Fruit fly (Drosophila melanogaster) whole organism, embryonic: Measurements from ENCODE around the gene CG10376.

Experiments
- Antp ChIP-seq: fragments of 200-800 bp; sonication (Bioruptor generic); optimal IDR thresholded peaks from 3 replicates; lab custom pipeline; 2016; ENCODE audit warnings: missing biosample characterization, missing genetic modification characterization
- Bgb ChIP-seq: fragments of 200-800 bp; sonication (Bioruptor generic); IDR thresholded peaks from 2 replicates; pipeline ENCODE4 v1.3.6; 2022; ENCODE audit warnings: missing biosample characterization, missing genetic modification characterization; ENCODE audit not compliant: partially characterized antibody
- CG10462 ChIP-seq: fragments of 200-800 bp; sonication (Bioruptor generic); optimal IDR thresholded peaks from 2 replicates; lab custom pipeline; 2016; ENCODE audit warnings: missing biosample characterization, missing genetic modification characterization
- CG12155 ChIP-seq: fragments of 200-800 bp; sonication (Bioruptor generic); optimal IDR thresholded peaks from 3 replicates; lab custom pipeline; 2016; ENCODE audit warnings: missing biosample characterization, missing genetic modification characterization
- CG12659 ChIP-seq: fragments of 200-800 bp; sonication (Bioruptor generic); optimal IDR thresholded peaks from 3 replicates; lab custom pipeline; 2017; ENCODE audit warnings: mild to moderate bottlenecking, missing biosample characterization, missing genetic modification reagents, missing genetic modification characterization
- CG12942 ChIP-seq: fragments of 200-800 bp; sonication (Bioruptor generic); optimal IDR thresholded peaks from 3 replicates; lab custom pipeline; 2016; ENCODE audit warnings: missing biosample characterization, missing genetic modification characterization
- CG13775 ChIP-seq: fragments of 200-800 bp; sonication (Bioruptor generic); optimal IDR thresholded peaks from 3 replicates; lab custom pipeline; 2017; ENCODE audit warnings: missing biosample characterization, mild to moderate bottlenecking, missing genetic modification characterization
- CG14014 ChIP-seq: fragments of 200-800 bp; sonication (Bioruptor generic); IDR thresholded peaks from 2 replicates; pipeline ENCODE4 v1.3.6; 2022; ENCODE audit warnings: missing biosample characterization, missing genetic modification characterization
- CG16813 ChIP-seq: fragments of 200-800 bp; sonication (Bioruptor generic); IDR thresholded peaks from 3 replicates; pipeline ENCODE4 v1.3.6; 2022; ENCODE audit warnings: missing biosample characterization, missing genetic modification characterization; ENCODE audit not compliant: partially characterized antibody
- CG16815 ChIP-seq: fragments of 200-800 bp; sonication (Bioruptor generic); optimal IDR thresholded peaks from 3 replicates; lab custom pipeline; 2017; ENCODE audit warnings: missing biosample characterization, mild to moderate bottlenecking, missing genetic modification characterization
- CG17568 ChIP-seq: fragments of 200-800 bp; sonication (Bioruptor generic); optimal IDR thresholded peaks from 2 replicates; lab custom pipeline; 2018; ENCODE audit warnings: missing biosample characterization, mild to moderate bottlenecking, missing genetic modification characterization, moderate library complexity
- CG31224 ChIP-seq: fragments of 200-800 bp; sonication (Bioruptor generic); IDR thresholded peaks from 2 replicates; pipeline ENCODE4 v1.3.6; 2022; ENCODE audit warnings: missing biosample characterization, missing genetic modification characterization
- CG31441 ChIP-seq: fragments of 200-800 bp; sonication (Bioruptor generic); IDR thresholded peaks from 2 replicates; pipeline ENCODE4 v1.3.6; 2022; ENCODE audit warnings: missing biosample characterization, missing genetic modification characterization
- CG33213 ChIP-seq: fragments of 200-800 bp; sonication (Bioruptor generic); optimal IDR thresholded peaks from 3 replicates; lab custom pipeline; 2016; ENCODE audit warnings: missing biosample characterization, missing genetic modification characterization
- CG3847 ChIP-seq: fragments of 200-800 bp; sonication (Bioruptor generic); IDR thresholded peaks from 2 replicates; pipeline ENCODE4 v1.3.6; 2022; ENCODE audit warnings: missing biosample characterization, missing genetic modification characterization
- CG42726 ChIP-seq: fragments of 200-800 bp; sonication (Bioruptor generic); IDR thresholded peaks from 2 replicates; pipeline ENCODE4 v1.3.6; 2022; ENCODE audit warnings: missing biosample characterization, missing genetic modification characterization; ENCODE audit not compliant: partially characterized antibody
- CG43689 ChIP-seq: fragments of 200-800 bp; sonication (Bioruptor generic); IDR thresholded peaks from 2 replicates; pipeline ENCODE4 v1.3.6; 2022; ENCODE audit warnings: missing biosample characterization, missing genetic modification characterization
- CG4707 ChIP-seq: fragments of 200-800 bp; sonication (Bioruptor generic); optimal IDR thresholded peaks from 2 replicates; lab custom pipeline; 2018; ENCODE audit warnings: missing biosample characterization, mild to moderate bottlenecking, missing genetic modification characterization, moderate library complexity
- CG5245 ChIP-seq: fragments of 200-800 bp; sonication (Bioruptor generic); optimal IDR thresholded peaks from 3 replicates; lab custom pipeline; 2016; ENCODE audit warnings: missing biosample characterization, missing genetic modification characterization
- CG6791 ChIP-seq: fragments of 200-800 bp; sonication (Bioruptor generic); IDR thresholded peaks from 3 replicates; pipeline ENCODE4 v1.3.6; 2022; ENCODE audit warnings: missing biosample characterization, missing genetic modification characterization; ENCODE audit not compliant: partially characterized antibody
- CG8290 ChIP-seq, 3 experiments: fragments of 200-800 bp; sonication (Bioruptor generic); optimal IDR thresholded peaks; 2 replicates each; lab custom pipeline; 2016 to 2019; ENCODE audit warnings: missing biosample characterization in 3 of 3, missing genetic modification characterization in 3 of 3, mild to moderate bottlenecking in 2 of 3, moderate library complexity in 1 of 3
- CG9727 ChIP-seq: fragments of 200-800 bp; sonication (Bioruptor generic); optimal IDR thresholded peaks from 3 replicates; lab custom pipeline; 2017; ENCODE audit warnings: missing biosample characterization, mild to moderate bottlenecking, missing genetic modification characterization
- CG9932 ChIP-seq: fragments of 200-800 bp; sonication (Bioruptor generic); IDR thresholded peaks from 2 replicates; pipeline ENCODE4 v1.3.6; 2022; ENCODE audit warnings: missing biosample characterization, missing genetic modification characterization
- CoRest ChIP-seq: fragments of 200-800 bp; sonication (Bioruptor generic); optimal IDR thresholded peaks from 3 replicates; lab custom pipeline; 2018; ENCODE audit warnings: missing biosample characterization, mild to moderate bottlenecking, missing genetic modification characterization, moderate library complexity
- D ChIP-seq, 2 experiments: fragments of 200-800 bp in 1 of 2; fragments of >200 bp in 1 of 2; sonication (Bioruptor generic) in 1 of 2; optimal IDR thresholded peaks; 2 replicates in 1 of 2; 3 replicates in 1 of 2; lab custom pipeline; 2017; ENCODE audit warnings: mild to moderate bottlenecking in 1 of 2, missing biosample characterization in 1 of 2, missing genetic modification characterization in 1 of 2, missing genetic modification reagents in 1 of 2
- Ets65A ChIP-seq: fragments of 200-800 bp; sonication (Bioruptor generic); peaks from one replicate; lab custom pipeline; 2016; ENCODE audit warnings: missing biosample characterization, missing genetic modification characterization
- Lhr ChIP-seq: fragments of 200-800 bp; sonication (Bioruptor generic); optimal IDR thresholded peaks from 3 replicates; lab custom pipeline; 2017; ENCODE audit warnings: mild to moderate bottlenecking, missing biosample characterization, missing genetic modification reagents, missing genetic modification characterization
- Max ChIP-seq: fragments of 200-800 bp; sonication (Bioruptor generic); optimal IDR thresholded peaks from 2 replicates; lab custom pipeline; 2016; ENCODE audit warnings: missing biosample characterization, mild to moderate bottlenecking, missing genetic modification characterization
- Myb ChIP-seq: fragments of 200-800 bp; sonication (Bioruptor generic); optimal IDR thresholded peaks from 2 replicates; lab custom pipeline; 2016; ENCODE audit warnings: missing biosample characterization, missing genetic modification characterization
- Sin3A ChIP-seq: fragments of >200 bp; optimal IDR thresholded peaks from 2 replicates; lab custom pipeline; 2018
- Xrp1 ChIP-seq: fragments of 200-800 bp; sonication (Bioruptor generic); IDR thresholded peaks from 2 replicates; pipeline ENCODE4 v1.3.6; 2022; ENCODE audit warnings: missing biosample characterization, missing genetic modification characterization
- ab ChIP-seq: fragments of 200-800 bp; sonication (Bioruptor generic); optimal IDR thresholded peaks from 2 replicates; lab custom pipeline; 2016; ENCODE audit warnings: missing biosample characterization, missing genetic modification characterization
- amos ChIP-seq: fragments of 200-800 bp; sonication (Bioruptor generic); IDR thresholded peaks from 2 replicates; pipeline ENCODE4 v1.3.6; 2022; ENCODE audit warnings: missing biosample characterization, missing genetic modification characterization; ENCODE audit not compliant: partially characterized antibody
- aop ChIP-seq: fragments of 200-800 bp; sonication (Bioruptor generic); IDR thresholded peaks from 2 replicates; pipeline ENCODE4 v1.3.6; 2022; ENCODE audit warnings: missing biosample characterization, missing genetic modification characterization
- ase ChIP-seq: fragments of 200-800 bp; sonication (Bioruptor generic); IDR thresholded peaks from 3 replicates; pipeline ENCODE4 v1.3.6; 2022; ENCODE audit warnings: missing biosample characterization, missing genetic modification characterization
- bigmax ChIP-seq: fragments of 200-800 bp; sonication (Bioruptor generic); optimal IDR thresholded peaks from 2 replicates; lab custom pipeline; 2018; ENCODE audit warnings: missing biosample characterization, mild to moderate bottlenecking, missing genetic modification characterization
- bowl ChIP-seq: fragments of 200-800 bp; sonication (Bioruptor generic); IDR thresholded peaks from 2 replicates; pipeline ENCODE4 v1.3.6; 2022; ENCODE audit warnings: missing biosample characterization, missing genetic modification characterization
- dati ChIP-seq: fragments of 200-800 bp; sonication (Bioruptor generic); IDR thresholded peaks from 2 replicates; pipeline ENCODE4 v1.3.6; 2022; ENCODE audit warnings: missing biosample characterization, missing genetic modification characterization
- fd64A ChIP-seq: fragments of 200-800 bp; sonication (Bioruptor generic); optimal IDR thresholded peaks from 3 replicates; lab custom pipeline; 2018; ENCODE audit warnings: missing biosample characterization, mild to moderate bottlenecking, missing genetic modification characterization
- gce ChIP-seq: fragments of 200-800 bp; sonication (Bioruptor generic); IDR thresholded peaks from 3 replicates; pipeline ENCODE4 v1.3.6; 2022; ENCODE audit warnings: missing biosample characterization, missing genetic modification characterization
- gro ChIP-seq: fragments of 200-800 bp; sonication (Bioruptor generic); optimal IDR thresholded peaks from 2 replicates; lab custom pipeline; 2016; ENCODE audit warnings: missing biosample characterization, missing genetic modification characterization
- insv ChIP-seq, 2 experiments: fragments of 200-800 bp; sonication (Bioruptor generic); optimal IDR thresholded peaks; 3 replicates each; lab custom pipeline; 2016 to 2018; ENCODE audit warnings: missing biosample characterization in 2 of 2, missing genetic modification characterization in 2 of 2
- klu ChIP-seq: fragments of 200-800 bp; sonication (Bioruptor generic); IDR thresholded peaks from 2 replicates; pipeline ENCODE4 v1.3.6; 2022; ENCODE audit warnings: missing biosample characterization, missing genetic modification characterization
- kni ChIP-seq: fragments of 200-800 bp; sonication (Bioruptor generic); optimal IDR thresholded peaks from 3 replicates; lab custom pipeline; 2017; ENCODE audit warnings: mild to moderate bottlenecking, missing biosample characterization, missing genetic modification reagents, missing genetic modification characterization
- odd ChIP-seq: fragments of 200-800 bp; sonication (Bioruptor generic); optimal IDR thresholded peaks from 2 replicates; lab custom pipeline; 2017; ENCODE audit warnings: missing biosample characterization, mild to moderate bottlenecking, missing genetic modification characterization
- sim ChIP-seq: fragments of 200-800 bp; sonication (Bioruptor generic); IDR thresholded peaks from 2 replicates; pipeline ENCODE4 v1.3.6; 2022; ENCODE audit warnings: missing biosample characterization, missing genetic modification characterization
- slou ChIP-seq: fragments of 200-800 bp; sonication (Bioruptor generic); optimal IDR thresholded peaks from 3 replicates; lab custom pipeline; 2016; ENCODE audit warnings: missing biosample characterization, missing genetic modification characterization
- so ChIP-seq: fragments of 200-800 bp; sonication (Bioruptor generic); IDR thresholded peaks from 3 replicates; pipeline ENCODE4 v1.3.6; 2022; ENCODE audit warnings: missing biosample characterization, missing genetic modification characterization
- tap ChIP-seq: fragments of 200-800 bp; optimal IDR thresholded peaks from 3 replicates; lab custom pipeline; 2019; ENCODE audit warnings: missing biosample characterization, mild to moderate bottlenecking, missing genetic modification characterization, moderate library complexity

Gene CG10376

DNA sequence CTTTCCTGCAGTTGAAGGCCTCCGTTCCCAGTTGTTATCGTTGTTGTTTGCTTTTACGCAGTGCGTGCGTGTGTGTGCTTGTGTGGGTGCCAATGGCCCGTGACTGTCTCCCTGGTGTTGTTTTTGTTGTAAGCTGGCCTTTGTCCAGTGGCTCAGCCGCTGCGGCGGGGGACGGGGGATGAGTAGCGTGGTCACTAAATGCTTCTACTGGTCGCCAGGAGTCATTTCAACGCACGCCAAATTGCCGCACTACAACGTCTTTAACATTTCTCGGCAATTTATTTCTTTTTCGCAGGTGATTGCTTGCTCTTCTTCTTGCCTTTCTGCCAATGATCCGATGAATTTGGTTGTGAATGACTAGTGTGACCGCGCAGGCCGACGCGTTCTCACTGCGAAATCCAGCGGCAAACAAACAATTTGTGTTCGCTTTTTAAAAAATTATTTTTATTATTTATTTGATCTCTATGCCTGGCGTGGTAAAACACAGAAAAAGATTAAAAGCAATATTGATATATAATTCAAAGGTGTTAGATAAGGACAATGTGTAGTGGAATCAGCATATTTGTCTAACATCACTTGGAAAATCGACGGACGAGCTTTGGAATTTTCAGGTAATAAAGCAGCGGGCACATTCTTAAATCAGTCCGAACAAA, 5.5 kb upstream of the CG10376 start, which contains the start of the genes Faf2 and Grip71 (continued):
- TF ChIP-seq dati (GFP tag; lab: Robert Waterston, UW) (peak; percentile 87), kni (no peak), fd64A (no peak), CG8290 (GFP tag; optimal IDR thresholded peaks at IDR 0.05; lab: Kevin White, UChicago) (peak; percentile 79), CG8290 (tag; optimal IDR thresholded peaks at IDR 0.05; lab: Kevin White, UChicago) (peak; percentile 15 to 72), CG12155 (peak; percentile 91), tap (peak; percentile 81), CG13775 (peak; percentile 91), insv (GFP tag; optimal IDR thresholded peaks at IDR 0.05; lab: Kevin White, UChicago) (peak in 1 of 2 experiments; percentile 59), CG6791 (GFP tag; lab: Robert Waterston, UW) (no peak), CG4707 (GFP tag; lab: Kevin White, UChicago) (peak; percentile 0), CG33213 (peak; percentile 73), CG10462 (GFP tag; lab: Kevin White, UChicago) (peak; percentile 67), amos (GFP tag; lab: Robert Waterston, UW) (peak; percentile 47; the same call in 1 of the 2 replicates), aop (GFP tag; lab: Robert Waterston, UW) (peak; percentile 79), CG43689 (GFP tag; lab: Robert Waterston, UW) (peak; percentile 74), bigmax (peak; percentile 26), CG16813 (GFP tag; lab: Robert Waterston, UW) (peak; percentile 51; the same call in 2 of the 3 replicates), CG14014 (GFP tag; lab: Robert Waterston, UW) (peak; percentile 95), CG9932 (GFP tag; lab: Robert Waterston, UW) (peak; percentile 96), Max (GFP tag; lab: Kevin White, UChicago) (peak; percentile 79), CG17568 (GFP tag; lab: Kevin White, UChicago) (no peak), gro (GFP tag; lab: Kevin White, UChicago) (peak; percentile 65), so (peak; percentile 88), klu (GFP tag; lab: Robert Waterston, UW) (peak; percentile 93), CG12942 (GFP tag; lab: Kevin White, UChicago) (peak; percentile 93), ab (peak; percentile 6), CG42726 (GFP tag; lab: Robert Waterston, UW) (no peak), Bgb (GFP tag; lab: Robert Waterston, UW) (peak; percentile 23; the same call in 1 of the 2 replicates), CG16815 (GFP tag; lab: Kevin White, UChicago) (peak; percentile 95), gce (GFP tag; lab: Robert Waterston, UW) (peak; percentile 69; the same call in 1 of the 3 replicates), Lhr (GFP tag; lab: Kevin White, UChicago) (peak; percentile 91), CG31224 (GFP tag; lab: Robert Waterston, UW) (peak; percentile 91), CoRest (peak; percentile 96), bowl (GFP tag; lab: Robert Waterston, UW) (peak; percentile 75; the same call in 1 of the 2 replicates), CG3847 (peak; percentile 95), slou (peak; percentile 89), CG5245 (GFP tag; lab: Kevin White, UChicago) (peak; percentile 87), Sin3A (lab: Kevin White, UChicago) (peak; percentile 94), CG31441 (GFP tag; lab: Robert Waterston, UW) (peak; percentile 90), Xrp1 (peak; percentile 94), Ets65A (peak; percentile 99), CG12659 (GFP tag; lab: Kevin White, UChicago) (peak; percentile 95), sim (GFP tag; lab: Robert Waterston, UW) (peak; percentile 55), Myb (GFP tag; lab: Kevin White, UChicago) (peak; percentile 66), ase (GFP tag; lab: Robert Waterston, UW) (peak; percentile 95), odd (GFP tag; lab: Kevin White, UChicago) (peak; percentile 1), D (optimal IDR thresholded peaks at IDR 0.05; lab: Kevin White, UChicago) (no peak), D (GFP tag; optimal IDR thresholded peaks at IDR 0.05; lab: Kevin White, UChicago) (peak; percentile 80), CG9727 (GFP tag; lab: Kevin White, UChicago) (peak; percentile 88), Antp (peak; percentile 77)
